Fruit fly (Drosophila melanogaster): ENCODE results near the gene CG13014.
A peak's percentile ranks its signal among the peaks of the same experiment; 100 is the strongest.

The CG13014 gene

DNA sequence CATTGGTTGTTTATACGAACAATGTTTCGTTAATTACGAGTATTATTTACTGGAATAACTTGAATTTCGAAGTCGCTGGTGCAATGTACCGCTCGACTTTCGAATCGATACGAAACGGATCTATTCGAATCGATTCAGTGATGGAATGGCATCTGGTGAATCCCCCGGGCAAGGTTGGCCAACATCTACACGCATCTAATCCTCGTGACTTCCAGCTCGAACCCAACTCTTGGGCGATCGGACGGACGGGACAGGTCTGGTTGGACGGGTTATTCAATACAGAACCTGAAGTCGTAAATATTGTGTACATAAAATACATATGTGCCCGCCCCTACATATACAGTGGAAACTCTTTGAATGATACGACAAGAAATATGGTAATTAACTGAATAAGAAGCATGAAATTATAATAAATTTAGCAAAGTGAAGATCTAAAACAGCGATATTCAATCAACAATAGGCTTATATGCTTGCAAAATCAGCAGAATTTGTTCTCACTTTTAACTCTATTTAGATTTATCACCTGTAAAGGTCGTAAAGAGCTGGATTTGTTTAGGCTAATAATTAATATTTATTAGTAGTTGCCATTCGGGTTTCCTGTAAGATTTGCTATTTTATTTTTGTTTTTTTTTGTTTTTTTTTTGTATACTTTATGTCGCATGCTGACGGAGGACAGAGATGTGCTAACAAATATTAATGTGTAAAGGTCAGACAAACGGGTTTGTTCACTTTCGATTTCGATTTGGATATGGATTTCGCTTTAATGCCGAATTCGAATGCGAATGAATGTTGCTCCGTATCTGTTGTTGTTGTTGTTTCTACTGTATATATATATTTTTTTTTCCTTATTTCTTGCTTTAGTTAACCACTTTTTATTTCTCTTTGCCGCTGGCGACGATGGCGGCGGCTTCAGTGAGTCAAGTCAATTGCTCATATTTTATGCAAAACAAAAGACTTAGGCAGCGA lies 29.4 kb downstream of the CG13014 start:
- peak; percentile 87 for TF ChIP-seq CG12769 (tag; optimal IDR thresholded peaks at IDR 0.05)
- peak; percentile 48 for TF ChIP-seq Med (GFP tag)
- TF ChIP-seq sd (tag; optimal IDR thresholded peaks at IDR 0.05): peak; percentile 13
- TF ChIP-seq CG3847 (GFP tag; IDR thresholded peaks at IDR 0.05): no peak
- peak; percentile 6 for TF ChIP-seq sens (GFP tag)
- TF ChIP-seq CG11247 (GFP tag; IDR thresholded peaks at IDR 0.05): peak; percentile 40; the same call in 1 of the 2 replicates
- TF ChIP-seq chinmo (GFP tag; IDR thresholded peaks at IDR 0.05; ENCODE audit: partially characterized antibody): 0 out of 4 replicates have a peak, but pooled peaks have one; percentile 36
- TF ChIP-seq CG1529 (GFP tag; optimal IDR thresholded peaks at IDR 0.05): no peak
- peak; percentile 41 for TF ChIP-seq CG13894 (tag; optimal IDR thresholded peaks at IDR 0.05)
- TF ChIP-seq grau (tag; optimal IDR thresholded peaks at IDR 0.05): peak; percentile 72
- peak; percentile 85 for TF ChIP-seq Blimp-1 (GFP tag; optimal IDR thresholded peaks at IDR 0.05)
- TF ChIP-seq abd-A (tag; optimal IDR thresholded peaks at IDR 0.05): peak; percentile 16
- no peak for TF ChIP-seq CG14014 (GFP tag; IDR thresholded peaks at IDR 0.05)

dm6 chrX:16618724-16619123 lies 31.1 kb downstream of the CG13014 start:
- peak in 1 of 2 experiments; percentile 53 for TF ChIP-seq Pdp1 (GFP tag; optimal IDR thresholded peaks at IDR 0.05)
- TF ChIP-seq CG10565 (GFP tag; optimal IDR thresholded peaks at IDR 0.05): no peak
- TF ChIP-seq Blimp-1 (GFP tag; optimal IDR thresholded peaks at IDR 0.05): peak; percentile 5
- TF ChIP-seq chinmo (GFP tag; IDR thresholded peaks at IDR 0.05; ENCODE audit: partially characterized antibody): 0 out of 4 replicates have a peak, but pooled peaks have one; percentile 51
- TF ChIP-seq nom (GFP tag; optimal IDR thresholded peaks at IDR 0.05): peak; percentile 48

dm6 chrX:16621462-16621861 lies 33.8 kb downstream of the CG13014 start, which contains the start of gene CG9782:
Gene CG9782 (minus strand): TSS chrX:16621589.
- TF ChIP-seq crol (GFP tag; IDR thresholded peaks at IDR 0.05) (peak; percentile 84), CG13894 (tag; optimal IDR thresholded peaks at IDR 0.05) (peak; percentile 44), CG7839 (tag; optimal IDR thresholded peaks at IDR 0.05) (no peak), CG6813 (GFP tag; optimal IDR thresholded peaks at IDR 0.05) (no peak), z (GFP tag; IDR thresholded peaks at IDR 0.05) (peak; percentile 77; the same call in 2 of the 3 replicates), vfl (GFP tag; optimal IDR thresholded peaks at IDR 0.05) (no peak), MBD-R2 (GFP tag; IDR thresholded peaks at IDR 0.05) (0 out of 2 replicates have a peak, but pooled peaks have one; percentile 10), lmd (GFP tag; IDR thresholded peaks at IDR 0.05) (no peak), Usf (GFP tag; optimal IDR thresholded peaks at IDR 0.05) (no peak), CG12769 (tag; optimal IDR thresholded peaks at IDR 0.05) (peak; percentile 80), stc (GFP tag; IDR thresholded peaks at IDR 0.05) (no peak), NK7.1 (GFP tag; optimal IDR thresholded peaks at IDR 0.05) (no peak), ac (GFP tag; optimal IDR thresholded peaks at IDR 0.05) (no peak), CG6175 (GFP tag; IDR thresholded peaks at IDR 0.05) (peak; percentile 91), bowl (GFP tag; IDR thresholded peaks at IDR 0.05) (no peak), CG8089 (GFP tag; optimal IDR thresholded peaks at IDR 0.05) (no peak), cwo (GFP tag; optimal IDR thresholded peaks at IDR 0.05) (peak; percentile 0), CG15514 (GFP tag; optimal IDR thresholded peaks at IDR 0.05) (no peak), Med (GFP tag) (peak; percentile 13), sim (GFP tag; IDR thresholded peaks at IDR 0.05) (no peak), row (GFP tag; IDR thresholded peaks at IDR 0.05) (peak; percentile 21; the same call in 1 of the 3 replicates), abd-A (tag; optimal IDR thresholded peaks at IDR 0.05) (peak; percentile 19), CG18476 (GFP tag; optimal IDR thresholded peaks at IDR 0.05) (no peak), CG4707 (GFP tag; optimal IDR thresholded peaks at IDR 0.05) (no peak), ci (GFP tag; IDR thresholded peaks at IDR 0.05) (peak; percentile 51; the same call in 2 of the 3 replicates), esg (GFP tag; conservative IDR thresholded peaks at IDR 0.05) (no peak), Dbx (GFP tag; IDR thresholded peaks at IDR 0.05) (0 out of 3 replicates have a peak, but pooled peaks have one; percentile 16), Bgb (GFP tag; IDR thresholded peaks at IDR 0.05; ENCODE audit: partially characterized antibody) (0 out of 2 replicates have a peak, but pooled peaks have one; percentile 36), ATbp (GFP tag; optimal IDR thresholded peaks at IDR 0.05) (no peak), dysf (GFP tag; IDR thresholded peaks at IDR 0.05) (0 out of 3 replicates have a peak, but pooled peaks have one; percentile 16), CG32532 (GFP tag; IDR thresholded peaks at IDR 0.05) (peak; percentile 29; the same call in 1 of the 2 replicates), Adf1 (GFP tag; IDR thresholded peaks at IDR 0.05) (peak; percentile 81)

All from whole organism, embryonic.